Worm (Caenorhabditis elegans) whole organism, early embryonic: Measurements from ENCODE around the gene Y59H11AM.1.

Experiments
- B0310.2 ChIP-seq: sonication (generic microtip); optimal IDR thresholded peaks from 2 replicates; lab custom pipeline; 2016; ENCODE audit warnings: mild to moderate bottlenecking, missing genetic modification characterization, missing compliant biosample characterization
- ama-1 ChIP-seq: fragments of 150-350 bp; optimal IDR thresholded peaks from 2 replicates; lab custom pipeline; 2014
- ceh-36 ChIP-seq: sonication (generic microtip); optimal IDR thresholded peaks from 2 replicates; lab custom pipeline; 2016; ENCODE audit warnings: missing genetic modification characterization, inconsistent platforms, missing compliant biosample characterization
- ets-7 ChIP-seq: sonication (generic microtip); optimal IDR thresholded peaks from 2 replicates; lab custom pipeline; 2016; ENCODE audit warnings: missing genotype, missing genetic modification characterization, missing compliant biosample characterization
- flt-1 ChIP-seq: fragments of 200-800 bp; sonication (Bioruptor generic); IDR thresholded peaks from 2 replicates; pipeline ENCODE4 v1.3.6; 2022; ENCODE audit warnings: missing genetic modification characterization, missing compliant biosample characterization
- hmbx-1 ChIP-seq: sonication (generic microtip); optimal IDR thresholded peaks from 2 replicates; lab custom pipeline; 2016; ENCODE audit warnings: mild to moderate bottlenecking, missing genetic modification characterization, missing compliant biosample characterization
- hmg-4 ChIP-seq: fragments of 200-800 bp; sonication (Bioruptor generic); optimal IDR thresholded peaks from 2 replicates; lab custom pipeline; 2018; ENCODE audit warnings: mild to moderate bottlenecking, missing genetic modification characterization, missing compliant biosample characterization
- sea-1 ChIP-seq: fragments of 200-800 bp; sonication (Bioruptor generic); conservative IDR thresholded peaks from 2 replicates; pipeline ENCODE4 v1.3.6; 2022; ENCODE audit warnings: missing genetic modification characterization, missing compliant biosample characterization
- tbx-11 ChIP-seq: fragments of 200-800 bp; sonication (Bioruptor generic); IDR thresholded peaks from 2 replicates; pipeline ENCODE4 v1.3.6; 2022; ENCODE audit warnings: missing genetic modification characterization, missing compliant biosample characterization
- tbx-37 ChIP-seq: fragments of 200-800 bp; sonication (Bioruptor generic); conservative IDR thresholded peaks from 2 replicates; pipeline ENCODE4 v1.3.6; 2022; ENCODE audit warnings: missing genetic modification reagents, missing genetic modification characterization, missing compliant biosample characterization
- tra-4 ChIP-seq: sonication (generic microtip); optimal IDR thresholded peaks from 2 replicates; lab custom pipeline; 2017; ENCODE audit warnings: missing genetic modification characterization, missing compliant biosample characterization

ce11 chrIV:8611886-8612542 lies 40.8 kb downstream of the Y59H11AM.1 start, which contains the start of the genes F42A9.17 and cyp-33E2:
- TF ChIP-seq ama-1 (lab: Kevin White, UChicago) (no peak), B0310.2 (tag; lab: Kevin White, UChicago) (no peak), tbx-11 (GFP tag; lab: Robert Waterston, UW) (no peak), hmg-4 (GFP tag; lab: Kevin White, UChicago) (no peak), flt-1 (GFP tag; lab: Robert Waterston, UW) (no peak), tbx-37 (GFP tag; lab: Robert Waterston, UW) (no peak), ets-7 (tag; lab: Kevin White, UChicago) (no peak), hmbx-1 (no peak), tra-4 (tag; lab: Kevin White, UChicago) (no peak), ceh-36 (no peak), sea-1 (GFP tag; lab: Robert Waterston, UW) (no peak)
